Fruit fly (Drosophila melanogaster): ENCODE results near the gene Gale.

DNA sequence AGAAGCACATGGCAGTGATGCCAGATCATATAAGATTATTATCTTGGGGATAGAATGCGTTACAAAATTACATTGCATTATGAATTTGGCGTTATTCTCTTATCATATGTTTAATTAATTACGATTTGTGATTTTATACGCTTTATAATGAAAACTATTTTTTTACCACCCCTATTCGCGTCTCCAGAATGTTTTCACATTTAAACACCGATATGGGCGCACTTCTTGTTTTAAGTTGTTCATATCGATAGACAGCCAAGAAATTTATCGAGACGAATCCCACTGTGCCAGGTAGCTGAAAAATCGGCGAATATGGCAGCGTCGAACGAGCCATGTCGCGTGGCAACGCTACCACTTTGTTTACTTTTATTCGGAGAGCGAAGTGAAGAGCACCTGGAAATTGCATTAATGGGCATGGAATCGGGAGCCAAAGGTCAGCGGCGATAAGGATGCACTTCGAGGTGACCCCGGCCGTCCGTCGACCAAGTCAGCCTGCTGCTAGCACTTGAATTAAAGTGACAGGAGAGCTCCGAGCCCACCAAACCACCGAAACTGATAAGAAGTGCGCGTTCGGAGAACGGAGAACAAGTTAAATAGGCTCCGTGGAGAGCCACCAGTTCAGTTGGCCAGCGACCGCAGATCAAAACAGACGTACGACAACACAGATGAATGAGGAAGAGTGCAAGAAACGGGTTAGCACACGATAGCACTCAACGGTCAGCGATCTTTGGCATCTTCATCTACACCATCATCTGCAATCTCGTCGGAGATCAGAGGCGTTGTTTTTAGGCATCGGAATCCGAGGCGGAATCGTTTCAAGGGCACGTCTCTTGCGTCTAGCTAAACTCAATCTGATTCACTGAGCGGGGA is at the start of gene Gale:
- no peak for TF ChIP-seq h (optimal IDR thresholded peaks at IDR 0.05)
- no peak for TF ChIP-seq psq (optimal IDR thresholded peaks at IDR 0.05)
- no peak for TF ChIP-seq ttk (optimal IDR thresholded peaks at IDR 0.05)

All from Kc167 (cell line).